Worm (Caenorhabditis elegans): ENCODE data around the gene srd-45.

Gene srd-45

ce11 chrX:12328676-12329075 is at the start of gene srd-45:
TSS of gene srd-45 (plus strand) at chrX:12328976.
- no peak for TF ChIP-seq sea-1 (GFP tag; conservative IDR thresholded peaks at IDR 0.05)
- no peak for TF ChIP-seq hmg-4 (GFP tag; optimal IDR thresholded peaks at IDR 0.05)
- no peak for TF ChIP-seq tra-4 (tag; optimal IDR thresholded peaks at IDR 0.05)
- TF ChIP-seq tbx-11 (GFP tag; IDR thresholded peaks at IDR 0.05): no peak
- TF ChIP-seq aly-1 (tag; optimal IDR thresholded peaks at IDR 0.05): no peak
- no peak for TF ChIP-seq F13C5.2 (tag; optimal IDR thresholded peaks at IDR 0.05)
- no peak for TF ChIP-seq scrt-1 (GFP tag; IDR thresholded peaks at IDR 0.05)
- TF ChIP-seq hnd-1 (tag; optimal IDR thresholded peaks at IDR 0.05): no peak
- no peak for TF ChIP-seq hmbx-1 (tag; optimal IDR thresholded peaks at IDR 0.05)
- no peak for TF ChIP-seq ceh-36 (tag; optimal IDR thresholded peaks at IDR 0.05)
- no peak for TF ChIP-seq ceh-13 (GFP tag; optimal IDR thresholded peaks at IDR 0.05)
- no peak for TF ChIP-seq tbx-37 (GFP tag; conservative IDR thresholded peaks at IDR 0.05)
- TF ChIP-seq B0310.2 (tag; optimal IDR thresholded peaks at IDR 0.05): no peak
- TF ChIP-seq ama-1 (optimal IDR thresholded peaks at IDR 0.05): no peak
- TF ChIP-seq ets-7 (tag; optimal IDR thresholded peaks at IDR 0.05): no peak
- TF ChIP-seq pes-1 (GFP tag; IDR thresholded peaks at IDR 0.05): no peak
- no peak for TF ChIP-seq flt-1 (GFP tag; IDR thresholded peaks at IDR 0.05)

ce11 chrX:12280477-12280876 is 48.3 kb upstream of the srd-45 start, which contains the start of gene C04B4.1:
TSS of gene C04B4.1 (plus strand) at chrX:12280777.
- TF ChIP-seq ceh-13 (GFP tag; optimal IDR thresholded peaks at IDR 0.05): no peak
- TF ChIP-seq B0310.2 (tag; optimal IDR thresholded peaks at IDR 0.05): no peak
- TF ChIP-seq F13C5.2 (tag; optimal IDR thresholded peaks at IDR 0.05): no peak
- TF ChIP-seq tbx-37 (GFP tag; conservative IDR thresholded peaks at IDR 0.05): no peak
- no peak for TF ChIP-seq flt-1 (GFP tag; IDR thresholded peaks at IDR 0.05)
- TF ChIP-seq pes-1 (GFP tag; IDR thresholded peaks at IDR 0.05): no peak
- TF ChIP-seq aly-1 (tag; optimal IDR thresholded peaks at IDR 0.05): no peak
- TF ChIP-seq hnd-1 (tag; optimal IDR thresholded peaks at IDR 0.05): no peak
- TF ChIP-seq ceh-36 (tag; optimal IDR thresholded peaks at IDR 0.05): no peak
- no peak for TF ChIP-seq ama-1 (optimal IDR thresholded peaks at IDR 0.05)
- no peak for TF ChIP-seq tbx-11 (GFP tag; IDR thresholded peaks at IDR 0.05)
- TF ChIP-seq scrt-1 (GFP tag; IDR thresholded peaks at IDR 0.05): no peak
- TF ChIP-seq ets-7 (tag; optimal IDR thresholded peaks at IDR 0.05): no peak

ce11 chrX:12282911-12283310 is 45.9 kb upstream of the srd-45 start, which contains the start of gene C04B4.2:
TSS of gene C04B4.2 (plus strand) at chrX:12283281.
- no peak for TF ChIP-seq sea-1 (GFP tag; conservative IDR thresholded peaks at IDR 0.05)
- no peak for TF ChIP-seq ceh-36 (tag; optimal IDR thresholded peaks at IDR 0.05)
- TF ChIP-seq ceh-13 (GFP tag; optimal IDR thresholded peaks at IDR 0.05): no peak
- TF ChIP-seq ama-1 (optimal IDR thresholded peaks at IDR 0.05): no peak
- TF ChIP-seq F13C5.2 (tag; optimal IDR thresholded peaks at IDR 0.05): no peak
- no peak for TF ChIP-seq hnd-1 (tag; optimal IDR thresholded peaks at IDR 0.05)

ce11 chrX:12284161-12284560 is 44.6 kb upstream of the srd-45 start:
- TF ChIP-seq aly-1 (tag; optimal IDR thresholded peaks at IDR 0.05) (no peak), hnd-1 (tag; optimal IDR thresholded peaks at IDR 0.05) (no peak), flt-1 (GFP tag; IDR thresholded peaks at IDR 0.05) (no peak), ets-7 (tag; optimal IDR thresholded peaks at IDR 0.05) (no peak), hmbx-1 (tag; optimal IDR thresholded peaks at IDR 0.05) (no peak), F13C5.2 (tag; optimal IDR thresholded peaks at IDR 0.05) (no peak), ama-1 (optimal IDR thresholded peaks at IDR 0.05) (no peak), scrt-1 (GFP tag; IDR thresholded peaks at IDR 0.05) (no peak), ceh-36 (tag; optimal IDR thresholded peaks at IDR 0.05) (no peak), ceh-13 (GFP tag; optimal IDR thresholded peaks at IDR 0.05) (no peak)

- no peak for TF ChIP-seq tra-4 (tag; optimal IDR thresholded peaks at IDR 0.05)
- no peak for TF ChIP-seq pes-1 (GFP tag; IDR thresholded peaks at IDR 0.05)
- no peak for TF ChIP-seq ama-1 (optimal IDR thresholded peaks at IDR 0.05)
- TF ChIP-seq F13C5.2 (tag; optimal IDR thresholded peaks at IDR 0.05): no peak
- no peak for TF ChIP-seq tbx-37 (GFP tag; conservative IDR thresholded peaks at IDR 0.05)
- no peak for TF ChIP-seq aly-1 (tag; optimal IDR thresholded peaks at IDR 0.05)
- TF ChIP-seq B0310.2 (tag; optimal IDR thresholded peaks at IDR 0.05): no peak
- no peak for TF ChIP-seq scrt-1 (GFP tag; IDR thresholded peaks at IDR 0.05)
- TF ChIP-seq tbx-11 (GFP tag; IDR thresholded peaks at IDR 0.05): no peak
- no peak for TF ChIP-seq ceh-36 (tag; optimal IDR thresholded peaks at IDR 0.05)
- TF ChIP-seq hmg-4 (GFP tag; optimal IDR thresholded peaks at IDR 0.05): no peak
- no peak for TF ChIP-seq flt-1 (GFP tag; IDR thresholded peaks at IDR 0.05)
- TF ChIP-seq ets-7 (tag; optimal IDR thresholded peaks at IDR 0.05): no peak
- no peak for TF ChIP-seq ceh-13 (GFP tag; optimal IDR thresholded peaks at IDR 0.05)
- no peak for TF ChIP-seq sea-1 (GFP tag; conservative IDR thresholded peaks at IDR 0.05)
- no peak for TF ChIP-seq hnd-1 (tag; optimal IDR thresholded peaks at IDR 0.05)
- no peak for TF ChIP-seq hmbx-1 (tag; optimal IDR thresholded peaks at IDR 0.05)
Measured at ce11 chrX:12285496-12285895, 43.3 kb upstream of the srd-45 start, which contains the start of gene lips-2. TSS of gene lips-2 (plus strand) at chrX:12285796.

ce11 chrX:12288254-12288653 is 40.5 kb upstream of the srd-45 start, which contains the start of gene C04B4.5:
TSS of gene C04B4.5 (minus strand) at chrX:12288354.
- TF ChIP-seq ama-1 (optimal IDR thresholded peaks at IDR 0.05) (no peak), ceh-36 (tag; optimal IDR thresholded peaks at IDR 0.05) (no peak), B0310.2 (tag; optimal IDR thresholded peaks at IDR 0.05) (no peak), pes-1 (GFP tag; IDR thresholded peaks at IDR 0.05) (no peak)

- no peak for TF ChIP-seq hmbx-1 (tag; optimal IDR thresholded peaks at IDR 0.05)
- no peak for TF ChIP-seq tra-4 (tag; optimal IDR thresholded peaks at IDR 0.05)
- TF ChIP-seq ets-7 (tag; optimal IDR thresholded peaks at IDR 0.05): no peak
- TF ChIP-seq ama-1 (optimal IDR thresholded peaks at IDR 0.05): no peak
- TF ChIP-seq sea-1 (GFP tag; conservative IDR thresholded peaks at IDR 0.05): no peak
Measured at ce11 chrX:12290539-12290938, 38.2 kb upstream of the srd-45 start, which contains the start of gene C04B4.4. TSS of gene C04B4.4 (plus strand) at chrX:12290839.

ce11 chrX:12294263-12294662 is 34.5 kb upstream of the srd-45 start, which contains the start of gene W06D11.1:
TSS of gene W06D11.1 (plus strand) at chrX:12294563.
- TF ChIP-seq scrt-1 (GFP tag; IDR thresholded peaks at IDR 0.05) (no peak), B0310.2 (tag; optimal IDR thresholded peaks at IDR 0.05) (no peak), ceh-13 (GFP tag; optimal IDR thresholded peaks at IDR 0.05) (no peak), sea-1 (GFP tag; conservative IDR thresholded peaks at IDR 0.05) (no peak), hmg-4 (GFP tag; optimal IDR thresholded peaks at IDR 0.05) (no peak), flt-1 (GFP tag; IDR thresholded peaks at IDR 0.05) (no peak), ets-7 (tag; optimal IDR thresholded peaks at IDR 0.05) (no peak), ama-1 (optimal IDR thresholded peaks at IDR 0.05) (no peak), F13C5.2 (tag; optimal IDR thresholded peaks at IDR 0.05) (no peak), hnd-1 (tag; optimal IDR thresholded peaks at IDR 0.05) (no peak), hmbx-1 (tag; optimal IDR thresholded peaks at IDR 0.05) (no peak), tbx-37 (GFP tag; conservative IDR thresholded peaks at IDR 0.05) (no peak), ceh-36 (tag; optimal IDR thresholded peaks at IDR 0.05) (no peak), tbx-11 (GFP tag; IDR thresholded peaks at IDR 0.05) (no peak)

All from whole organism, early embryonic.